Worm (Caenorhabditis elegans) whole organism, mixed stage, embryonic: ENCODE measurements around the gene mpst-2.

Experiments
- M03D4.4 ChIP-seq: sonication (generic microtip); optimal IDR thresholded peaks from 2 replicates; lab custom pipeline; 2017; ENCODE audit warnings: mild to moderate bottlenecking, missing genetic modification characterization, missing compliant biosample characterization
- blmp-1 ChIP-seq: fragments of 150-350 bp; optimal IDR thresholded peaks from 2 replicates; lab custom pipeline; 2014; ENCODE audit warnings: missing biosample characterization, missing genetic modification characterization
- ces-1 ChIP-seq: fragments of 150-350 bp; optimal IDR thresholded peaks from 2 replicates; lab custom pipeline; 2014; ENCODE audit warnings: missing biosample characterization, missing genetic modification reagents, missing genetic modification characterization
- elt-1 ChIP-seq: sonication (generic microtip); optimal IDR thresholded peaks from 2 replicates; lab custom pipeline; 2017; ENCODE audit warnings: missing genetic modification characterization, mild to moderate bottlenecking, missing compliant biosample characterization, antibody characterized with exemption, moderate library complexity, borderline replicate concordance; ENCODE audit not compliant: insufficient read depth
- elt-3 ChIP-seq: fragments of 150-350 bp; optimal IDR thresholded peaks from 2 replicates; lab custom pipeline; 2014; ENCODE audit warnings: missing biosample characterization, missing genetic modification characterization
- lin-13 ChIP-seq: fragments of 150-350 bp; optimal IDR thresholded peaks from 2 replicates; lab custom pipeline; 2014; ENCODE audit warnings: missing biosample characterization, missing genetic modification characterization
- mab-5 ChIP-seq: fragments of 150-350 bp; optimal IDR thresholded peaks from 2 replicates; lab custom pipeline; 2014; ENCODE audit warnings: missing biosample characterization, missing genetic modification characterization
- mep-1 ChIP-seq: fragments of 150-350 bp; optimal IDR thresholded peaks from 2 replicates; lab custom pipeline; 2017; ENCODE audit warnings: missing biosample characterization, missing genetic modification reagents, missing genetic modification characterization, inconsistent platforms
- nhr-12 ChIP-seq: fragments of 150-350 bp; optimal IDR thresholded peaks from 2 replicates; lab custom pipeline; 2014; ENCODE audit warnings: missing biosample characterization, missing genetic modification characterization
- nhr-237 ChIP-seq: fragments of 150-350 bp; optimal IDR thresholded peaks from 2 replicates; lab custom pipeline; 2014; ENCODE audit warnings: missing biosample characterization, missing genetic modification characterization
- nhr-28 ChIP-seq: fragments of 150-350 bp; optimal IDR thresholded peaks from 2 replicates; lab custom pipeline; 2014; ENCODE audit warnings: missing biosample characterization, missing genetic modification characterization
- snpc-4 ChIP-seq: fragments of 150-350 bp; optimal IDR thresholded peaks from 2 replicates; lab custom pipeline; 2014; ENCODE audit warnings: missing biosample characterization, missing genetic modification characterization
- zip-8 ChIP-seq: fragments of 150-350 bp; optimal IDR thresholded peaks from 2 replicates; lab custom pipeline; 2014; ENCODE audit warnings: missing biosample characterization, missing genetic modification characterization

DNA sequence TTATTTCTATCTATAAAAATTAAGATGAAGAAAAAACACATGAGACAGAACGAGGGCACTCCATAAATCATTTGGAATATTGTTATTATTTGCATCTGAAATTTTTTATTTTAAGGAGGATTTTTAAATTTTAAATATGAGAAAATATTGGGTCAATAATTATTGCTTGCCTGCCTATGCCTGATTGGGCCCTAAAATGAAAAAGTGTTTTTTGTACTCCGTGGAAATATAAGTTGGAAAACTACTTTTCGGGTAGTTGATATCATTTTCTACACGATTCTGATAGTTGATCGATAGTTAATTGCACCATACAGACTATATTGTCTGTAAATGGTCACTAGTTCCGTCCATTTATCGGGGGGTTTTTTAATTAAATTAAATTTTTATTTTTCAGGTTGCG, 35.0 kb upstream of the mpst-2 start, which contains the start of gene srg-55:
- no peak for TF ChIP-seq nhr-237 (tag; lab: Kevin White, UChicago)
- no peak for TF ChIP-seq M03D4.4 (tag; lab: Kevin White, UChicago)
- no peak for TF ChIP-seq nhr-28
- TF ChIP-seq elt-3: no peak
- no peak for TF ChIP-seq ces-1 (GFP tag; lab: Kevin White, UChicago)
- no peak for TF ChIP-seq nhr-12
- TF ChIP-seq snpc-4: no peak
- TF ChIP-seq blmp-1: no peak
- no peak for TF ChIP-seq lin-13 (tag; lab: Kevin White, UChicago)
- TF ChIP-seq mab-5 (tag; lab: Kevin White, UChicago): no peak
- no peak for TF ChIP-seq mep-1
- no peak for TF ChIP-seq zip-8 (tag; lab: Kevin White, UChicago)
- no peak for TF ChIP-seq elt-1
